Worm (Caenorhabditis elegans) whole organism, L1 larva: ENCODE data around the gene natc-1.

Experiments
- aly-2 ChIP-seq: fragments of 150-350 bp; optimal IDR thresholded peaks from 2 replicates; lab custom pipeline; 2014; ENCODE audit warnings: missing biosample characterization, missing genetic modification characterization
- ces-1 ChIP-seq: fragments of 150-350 bp; optimal IDR thresholded peaks from 2 replicates; lab custom pipeline; 2014; ENCODE audit warnings: missing biosample characterization, missing genetic modification reagents, missing genetic modification characterization
- dsc-1 ChIP-seq: sonication (generic microtip); optimal IDR thresholded peaks from 2 replicates; lab custom pipeline; 2016; ENCODE audit warnings: mild to moderate bottlenecking, missing genetic modification characterization, missing compliant biosample characterization
- egl-13 ChIP-seq: sonication (generic microtip); optimal IDR thresholded peaks from 2 replicates; lab custom pipeline; 2016; ENCODE audit warnings: missing genotype, missing genetic modification reagents, missing genetic modification characterization, missing compliant biosample characterization
- fkh-10 ChIP-seq: sonication (generic microtip); optimal IDR thresholded peaks from 2 replicates; lab custom pipeline; 2017; ENCODE audit warnings: missing biosample characterization, missing genetic modification reagents, missing genetic modification characterization
- jun-1 ChIP-seq: fragments of 150-350 bp; optimal IDR thresholded peaks from 2 replicates; lab custom pipeline; 2014; ENCODE audit warnings: missing biosample characterization, missing genetic modification reagents, missing genetic modification characterization
- nhr-71 ChIP-seq: sonication (generic microtip); optimal IDR thresholded peaks from 2 replicates; lab custom pipeline; 2016; ENCODE audit warnings: mild to moderate bottlenecking, missing genetic modification characterization, moderate library complexity, missing compliant biosample characterization
- nhr-76 ChIP-seq: sonication (generic microtip); optimal IDR thresholded peaks from 2 replicates; lab custom pipeline; 2017; ENCODE audit warnings: missing biosample characterization, missing genetic modification characterization
- nhr-90 ChIP-seq: sonication (generic microtip); optimal IDR thresholded peaks from 2 replicates; lab custom pipeline; 2016; ENCODE audit warnings: mild to moderate bottlenecking, missing genetic modification characterization, missing compliant biosample characterization; ENCODE audit not compliant: poor library complexity
- rnt-1 ChIP-seq: sonication (generic microtip); optimal IDR thresholded peaks from 2 replicates; lab custom pipeline; 2016; ENCODE audit warnings: mild to moderate bottlenecking, missing genetic modification characterization, moderate library complexity, missing compliant biosample characterization
- ztf-11 ChIP-seq, 2 experiments: sonication (generic microtip); optimal IDR thresholded peaks; 2 replicates each; lab custom pipeline; 2016 to 2017; ENCODE audit warnings: missing genetic modification characterization in 2 of 2, missing biosample characterization in 1 of 2, missing compliant biosample characterization in 1 of 2

DNA sequence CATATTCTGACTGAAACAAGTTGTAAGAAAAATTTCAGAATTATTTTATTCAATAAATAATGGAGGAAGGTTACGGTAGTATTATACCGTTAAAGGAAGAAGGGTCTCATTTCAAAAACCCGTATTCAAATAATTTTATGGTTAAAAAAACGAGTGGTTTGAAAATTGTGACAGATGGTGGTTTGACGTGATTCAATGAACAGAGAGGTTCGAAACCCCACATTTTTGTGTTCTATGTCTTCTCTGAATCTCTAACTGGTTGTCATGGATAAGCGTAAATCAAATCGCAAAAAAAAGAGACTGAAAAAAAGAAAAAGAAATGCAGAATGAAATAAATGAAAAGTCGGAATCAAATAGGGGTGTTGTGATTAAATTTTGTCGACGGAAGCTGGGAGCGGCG, 45.2 kb downstream of the natc-1 start, which contains the start of gene ZK994.6:
- TF ChIP-seq aly-2 (no peak), ztf-11 (tag; optimal IDR thresholded peaks at IDR 0.05; lab: Kevin White, UChicago) (no peak), jun-1 (tag; lab: Kevin White, UChicago) (no peak), egl-13 (tag; lab: Kevin White, UChicago) (no peak), nhr-76 (tag; lab: Kevin White, UChicago) (no peak), dsc-1 (tag; lab: Kevin White, UChicago) (no peak), rnt-1 (tag; lab: Kevin White, UChicago) (no peak), nhr-90 (tag; lab: Kevin White, UChicago) (no peak), fkh-10 (GFP tag; lab: Kevin White, UChicago) (no peak), nhr-71 (tag; lab: Kevin White, UChicago) (no peak), ces-1 (no peak)
